Worm (Caenorhabditis elegans): ENCODE data around the gene gst-22.

Gene gst-22

ce11 chrV:16218522-16218921 lies 13.6 kb downstream of the gst-22 start, which contains the start of gene F11A5.15:
F11A5.15 (minus strand) TSS chrV:16218622.
- TF ChIP-seq mml-1 (tag; optimal IDR thresholded peaks at IDR 0.05) (no peak), nhr-28 (tag; optimal IDR thresholded peaks at IDR 0.05) (no peak), ztf-4 (tag; optimal IDR thresholded peaks at IDR 0.05) (no peak), nhr-11 (tag; optimal IDR thresholded peaks at IDR 0.05) (no peak), skn-1 (tag; optimal IDR thresholded peaks at IDR 0.05) (no peak), unc-39 (tag; optimal IDR thresholded peaks at IDR 0.05) (no peak), ZK546.5 (tag; optimal IDR thresholded peaks at IDR 0.05) (no peak), zag-1 (tag; optimal IDR thresholded peaks at IDR 0.05) (no peak), R02D3.7 (tag; optimal IDR thresholded peaks at IDR 0.05) (no peak), mdl-1 (tag; optimal IDR thresholded peaks at IDR 0.05) (no peak), jun-1 (tag; optimal IDR thresholded peaks at IDR 0.05) (no peak), ama-1 (optimal IDR thresholded peaks at IDR 0.05) (no peak), egl-27 (tag; optimal IDR thresholded peaks at IDR 0.05) (no peak), fkh-10 (GFP tag; optimal IDR thresholded peaks at IDR 0.05) (no peak)

ce11 chrV:16214505-16214904 lies 17.6 kb downstream of the gst-22 start, which contains the start of gene F11A5.9:
F11A5.9 (plus strand) TSS chrV:16214890.
- TF ChIP-seq pqm-1 (tag; optimal IDR thresholded peaks at IDR 0.05) (no peak), lsy-12 (tag; optimal IDR thresholded peaks at IDR 0.05) (no peak), mdl-1 (tag; optimal IDR thresholded peaks at IDR 0.05) (no peak), snpc-4 (tag; optimal IDR thresholded peaks at IDR 0.05) (no peak)

ce11 chrV:16213323-16213722 lies 18.8 kb downstream of the gst-22 start:
- TF ChIP-seq nhr-43 (tag; optimal IDR thresholded peaks at IDR 0.05; ENCODE audit: poor library complexity, severe bottlenecking): peak; percentile 93
- TF ChIP-seq skn-1 (tag; optimal IDR thresholded peaks at IDR 0.05): no peak
- TF ChIP-seq nhr-237 (tag; optimal IDR thresholded peaks at IDR 0.05): no peak
- peak; percentile 39 for TF ChIP-seq nhr-23 (tag; optimal IDR thresholded peaks at IDR 0.05)
- no peak for TF ChIP-seq fos-1 (tag; optimal IDR thresholded peaks at IDR 0.05)
- peak in 2 of 3 experiments; percentile 26 to 43 for TF ChIP-seq elt-3 (tag; optimal IDR thresholded peaks at IDR 0.05)
- TF ChIP-seq nhr-25 (tag; optimal IDR thresholded peaks at IDR 0.05): peak; percentile 14
- no peak for TF ChIP-seq elt-1 (tag; optimal IDR thresholded peaks at IDR 0.05)
- no peak for TF ChIP-seq ama-1 (optimal IDR thresholded peaks at IDR 0.05)

- TF ChIP-seq nhr-25 (tag; optimal IDR thresholded peaks at IDR 0.05) (no peak), nhr-43 (tag; optimal IDR thresholded peaks at IDR 0.05; ENCODE audit: poor library complexity, severe bottlenecking) (peak; percentile 26)
Measured at ce11 chrV:16211713-16212112, 20.4 kb downstream of the gst-22 start.

ce11 chrV:16210257-16211002 lies 21.7 kb downstream of the gst-22 start, which contains the start of gene F11A5.16:
F11A5.16 (plus strand) TSS chrV:16210952.
- TF ChIP-seq R02D3.7 (tag; optimal IDR thresholded peaks at IDR 0.05): no peak
- no peak for TF ChIP-seq nhr-43 (tag; optimal IDR thresholded peaks at IDR 0.05; ENCODE audit: poor library complexity, severe bottlenecking)
- no peak for TF ChIP-seq nhr-25 (tag; optimal IDR thresholded peaks at IDR 0.05)
- TF ChIP-seq ceh-16 (tag; optimal IDR thresholded peaks at IDR 0.05): no peak
- no peak for TF ChIP-seq hmg-11 (tag; optimal IDR thresholded peaks at IDR 0.05)
- no peak for TF ChIP-seq jun-1 (tag; optimal IDR thresholded peaks at IDR 0.05)
- no peak for TF ChIP-seq eor-1 (tag; optimal IDR thresholded peaks at IDR 0.05)
- TF ChIP-seq lin-39 (tag; optimal IDR thresholded peaks at IDR 0.05): no peak
- TF ChIP-seq zag-1 (tag; optimal IDR thresholded peaks at IDR 0.05): no peak
- TF ChIP-seq unc-62 (GFP tag; optimal IDR thresholded peaks at IDR 0.05): no peak
- TF ChIP-seq fkh-10 (GFP tag; optimal IDR thresholded peaks at IDR 0.05): no peak
- no peak for TF ChIP-seq ztf-4 (tag; optimal IDR thresholded peaks at IDR 0.05)
- no peak for TF ChIP-seq nhr-12 (tag; optimal IDR thresholded peaks at IDR 0.05)
- TF ChIP-seq unc-39 (tag; optimal IDR thresholded peaks at IDR 0.05): no peak
- no peak for TF ChIP-seq elt-3 (tag; optimal IDR thresholded peaks at IDR 0.05)
- no peak for TF ChIP-seq nfya-1 (tag; optimal IDR thresholded peaks at IDR 0.05; ENCODE audit: insufficient read depth)
- no peak for TF ChIP-seq ZK546.5 (tag; optimal IDR thresholded peaks at IDR 0.05)
- no peak for TF ChIP-seq sea-2 (GFP tag; optimal IDR thresholded peaks at IDR 0.05)
